Worm (Caenorhabditis elegans) whole organism, L3 larva: ENCODE data around the gene pab-2.

Source experiments
- R02D3.7 ChIP-seq: fragments of 150-350 bp; optimal IDR thresholded peaks from 2 replicates; lab custom pipeline; 2014; ENCODE audit warnings: missing biosample characterization, missing genetic modification characterization
- ama-1 ChIP-seq: fragments of 150-350 bp; optimal IDR thresholded peaks from 2 replicates; lab custom pipeline; 2018
- elt-1 ChIP-seq: fragments of 150-350 bp; optimal IDR thresholded peaks from 2 replicates; lab custom pipeline; 2014; ENCODE audit warnings: missing biosample characterization, missing genetic modification characterization
- fkh-10 ChIP-seq: sonication (generic microtip); optimal IDR thresholded peaks from 2 replicates; lab custom pipeline; 2017; ENCODE audit warnings: missing biosample characterization, missing genetic modification reagents, missing genetic modification characterization
- lin-15B ChIP-seq: fragments of 150-350 bp; optimal IDR thresholded peaks from 2 replicates; lab custom pipeline; 2014; ENCODE audit warnings: missing biosample characterization, missing genetic modification characterization
- mdl-1 ChIP-seq: fragments of 150-350 bp; optimal IDR thresholded peaks from 2 replicates; lab custom pipeline; 2014; ENCODE audit warnings: missing biosample characterization, missing genetic modification characterization
- mml-1 ChIP-seq: fragments of 150-350 bp; sonication (generic microtip); optimal IDR thresholded peaks from 3 replicates; lab custom pipeline; 2014; ENCODE audit warnings: missing biosample characterization, missing genetic modification characterization
- nfya-1 ChIP-seq: sonication (generic microtip); optimal IDR thresholded peaks from 2 replicates; lab custom pipeline; 2017; ENCODE audit warnings: missing genetic modification characterization, mild to moderate bottlenecking, missing compliant biosample characterization, antibody characterized with exemption, moderate library complexity; ENCODE audit not compliant: insufficient read depth
- nhr-11 ChIP-seq: fragments of 150-350 bp; optimal IDR thresholded peaks from 2 replicates; lab custom pipeline; 2014; ENCODE audit warnings: missing biosample characterization, missing genetic modification characterization
- pha-4 ChIP-seq: fragments of 150-350 bp; optimal IDR thresholded peaks from 2 replicates; lab custom pipeline; 2014; ENCODE audit warnings: missing biosample characterization, missing genetic modification reagents, missing genetic modification characterization
- skn-1 ChIP-seq: fragments of 150-350 bp; optimal IDR thresholded peaks from 2 replicates; lab custom pipeline; 2014; ENCODE audit warnings: missing biosample characterization, missing genetic modification characterization
- tbx-2 ChIP-seq: sonication (generic microtip); optimal IDR thresholded peaks from 2 replicates; lab custom pipeline; 2016; ENCODE audit warnings: mild to moderate bottlenecking, missing genetic modification characterization, missing compliant biosample characterization
- unc-62 ChIP-seq: fragments of 150-350 bp; sonication (generic microtip); optimal IDR thresholded peaks from 4 replicates; lab custom pipeline; 2014; ENCODE audit warnings: missing biosample characterization, missing genetic modification reagents, missing genetic modification characterization
- ztf-11 ChIP-seq: fragments of 150-350 bp; optimal IDR thresholded peaks from 2 replicates; lab custom pipeline; 2014; ENCODE audit warnings: missing biosample characterization, missing genetic modification characterization

DNA sequence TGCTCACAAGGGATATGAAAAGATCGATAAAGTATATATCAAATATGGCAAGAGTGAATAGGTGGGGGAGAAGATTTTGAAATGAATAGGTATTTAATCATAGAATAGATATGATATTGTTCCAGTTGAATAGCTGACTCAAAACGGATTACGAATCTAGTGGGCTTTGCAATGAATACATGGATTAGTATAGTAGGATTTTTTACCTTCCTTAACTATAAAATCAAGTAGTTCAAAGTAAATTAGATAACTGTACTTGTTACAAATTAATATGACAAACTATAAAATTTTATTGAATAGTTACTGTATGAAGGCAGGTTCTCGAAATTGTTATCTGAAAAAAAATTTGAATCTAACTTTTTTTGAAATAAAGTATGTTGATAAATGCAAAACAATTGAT lies 23.7 kb upstream of the pab-2 start, which contains the start of gene odr-1:
- TF ChIP-seq nfya-1, result no peak
- TF ChIP-seq ama-1, result no peak
- no peak for TF ChIP-seq R02D3.7
- no peak for TF ChIP-seq lin-15B (tag; lab: Kevin White, UChicago)
- no peak for TF ChIP-seq nhr-11 (tag; lab: Kevin White, UChicago)
- no peak for TF ChIP-seq elt-1 (tag; lab: Kevin White, UChicago)
- TF ChIP-seq fkh-10 (GFP tag; lab: Kevin White, UChicago), result no peak
- no peak for TF ChIP-seq pha-4 (tag; lab: Kevin White, UChicago)
- no peak for TF ChIP-seq ztf-11 (tag; lab: Kevin White, UChicago)
- no peak for TF ChIP-seq mdl-1 (tag; lab: Kevin White, UChicago)
- TF ChIP-seq mml-1, result no peak
- no peak for TF ChIP-seq tbx-2
- no peak for TF ChIP-seq unc-62 (GFP tag; lab: Kevin White, UChicago)
- no peak for TF ChIP-seq skn-1 (tag; lab: Kevin White, UChicago)
